Worm (Caenorhabditis elegans): ENCODE data around the gene srbc-17.

DNA sequence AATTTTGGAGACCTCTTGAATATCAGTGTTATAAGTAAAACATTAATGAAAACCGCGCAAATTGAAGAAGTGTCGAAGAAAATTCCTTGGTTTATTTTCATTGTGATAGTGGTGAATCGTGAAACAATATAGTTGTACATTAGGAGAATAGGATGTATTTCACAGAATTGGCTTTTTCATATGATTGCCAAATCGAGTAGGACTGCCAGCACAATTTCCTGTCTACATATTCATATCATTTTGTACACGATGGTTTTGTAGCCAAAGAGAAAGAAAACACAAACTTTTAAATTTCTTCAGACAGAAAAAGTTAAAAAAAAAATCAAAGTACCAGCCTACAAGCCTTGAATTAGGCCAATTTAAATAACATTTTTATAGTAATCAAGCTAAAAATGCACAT lies 13.8 kb upstream of the srbc-17 start, which contains the start of gene str-255:
- TF ChIP-seq lin-35 (GFP tag; optimal IDR thresholded peaks at IDR 0.05) (no peak), aha-1 (tag; optimal IDR thresholded peaks at IDR 0.05) (no peak), elt-2 (tag; optimal IDR thresholded peaks at IDR 0.05) (no peak), aly-2 (tag; optimal IDR thresholded peaks at IDR 0.05) (no peak), nhr-12 (tag; optimal IDR thresholded peaks at IDR 0.05) (no peak), nhr-20 (tag; optimal IDR thresholded peaks at IDR 0.05) (no peak), rnt-1 (tag; optimal IDR thresholded peaks at IDR 0.05) (no peak), nhr-11 (tag; optimal IDR thresholded peaks at IDR 0.05) (no peak), nhr-237 (tag; optimal IDR thresholded peaks at IDR 0.05) (no peak), blmp-1 (tag; optimal IDR thresholded peaks at IDR 0.05) (no peak)

All from whole organism, L1 larva.